Worm (Caenorhabditis elegans) whole organism, early embryonic: ENCODE measurements around the gene ZK1290.1.

Experiments
- B0310.2 ChIP-seq: sonication (generic microtip); optimal IDR thresholded peaks from 2 replicates; lab custom pipeline; 2016; ENCODE audit warnings: mild to moderate bottlenecking, missing genetic modification characterization, missing compliant biosample characterization
- F13C5.2 ChIP-seq: sonication (generic microtip); optimal IDR thresholded peaks from 2 replicates; lab custom pipeline; 2017; ENCODE audit warnings: mild to moderate bottlenecking, missing genetic modification characterization, inconsistent platforms, missing compliant biosample characterization
- aly-1 ChIP-seq: sonication (generic microtip); optimal IDR thresholded peaks from 2 replicates; lab custom pipeline; 2016; ENCODE audit warnings: missing genetic modification characterization, missing compliant biosample characterization
- ama-1 ChIP-seq: fragments of 150-350 bp; optimal IDR thresholded peaks from 2 replicates; lab custom pipeline; 2014
- ceh-13 ChIP-seq: fragments of 200-800 bp; sonication (Bioruptor generic); optimal IDR thresholded peaks from 2 replicates; lab custom pipeline; 2018; ENCODE audit warnings: mild to moderate bottlenecking, missing genetic modification characterization, missing compliant biosample characterization
- ceh-36 ChIP-seq: sonication (generic microtip); optimal IDR thresholded peaks from 2 replicates; lab custom pipeline; 2016; ENCODE audit warnings: missing genetic modification characterization, inconsistent platforms, missing compliant biosample characterization
- ets-7 ChIP-seq: sonication (generic microtip); optimal IDR thresholded peaks from 2 replicates; lab custom pipeline; 2016; ENCODE audit warnings: missing genotype, missing genetic modification characterization, missing compliant biosample characterization
- flt-1 ChIP-seq: fragments of 200-800 bp; sonication (Bioruptor generic); IDR thresholded peaks from 2 replicates; pipeline ENCODE4 v1.3.6; 2022; ENCODE audit warnings: missing genetic modification characterization, missing compliant biosample characterization
- hmbx-1 ChIP-seq: sonication (generic microtip); optimal IDR thresholded peaks from 2 replicates; lab custom pipeline; 2016; ENCODE audit warnings: mild to moderate bottlenecking, missing genetic modification characterization, missing compliant biosample characterization
- hmg-4 ChIP-seq: fragments of 200-800 bp; sonication (Bioruptor generic); optimal IDR thresholded peaks from 2 replicates; lab custom pipeline; 2018; ENCODE audit warnings: mild to moderate bottlenecking, missing genetic modification characterization, missing compliant biosample characterization
- hnd-1 ChIP-seq: sonication (generic microtip); optimal IDR thresholded peaks from 2 replicates; lab custom pipeline; 2016; ENCODE audit warnings: missing genetic modification characterization, missing compliant biosample characterization
- pes-1 ChIP-seq: fragments of 200-800 bp; sonication (Bioruptor generic); IDR thresholded peaks from 2 replicates; pipeline ENCODE4 v1.3.6; 2022; ENCODE audit warnings: missing genetic modification reagents, missing genetic modification characterization, missing compliant biosample characterization
- scrt-1 ChIP-seq: fragments of 200-800 bp; sonication (Bioruptor generic); IDR thresholded peaks from 2 replicates; pipeline ENCODE4 v1.3.6; 2022; ENCODE audit warnings: missing genetic modification characterization, missing compliant biosample characterization
- sea-1 ChIP-seq: fragments of 200-800 bp; sonication (Bioruptor generic); conservative IDR thresholded peaks from 2 replicates; pipeline ENCODE4 v1.3.6; 2022; ENCODE audit warnings: missing genetic modification characterization, missing compliant biosample characterization
- tbx-11 ChIP-seq: fragments of 200-800 bp; sonication (Bioruptor generic); IDR thresholded peaks from 2 replicates; pipeline ENCODE4 v1.3.6; 2022; ENCODE audit warnings: missing genetic modification characterization, missing compliant biosample characterization
- tbx-37 ChIP-seq: fragments of 200-800 bp; sonication (Bioruptor generic); conservative IDR thresholded peaks from 2 replicates; pipeline ENCODE4 v1.3.6; 2022; ENCODE audit warnings: missing genetic modification reagents, missing genetic modification characterization, missing compliant biosample characterization
- tra-4 ChIP-seq: sonication (generic microtip); optimal IDR thresholded peaks from 2 replicates; lab custom pipeline; 2017; ENCODE audit warnings: missing genetic modification characterization, missing compliant biosample characterization

ZK1290.1 gene

DNA sequence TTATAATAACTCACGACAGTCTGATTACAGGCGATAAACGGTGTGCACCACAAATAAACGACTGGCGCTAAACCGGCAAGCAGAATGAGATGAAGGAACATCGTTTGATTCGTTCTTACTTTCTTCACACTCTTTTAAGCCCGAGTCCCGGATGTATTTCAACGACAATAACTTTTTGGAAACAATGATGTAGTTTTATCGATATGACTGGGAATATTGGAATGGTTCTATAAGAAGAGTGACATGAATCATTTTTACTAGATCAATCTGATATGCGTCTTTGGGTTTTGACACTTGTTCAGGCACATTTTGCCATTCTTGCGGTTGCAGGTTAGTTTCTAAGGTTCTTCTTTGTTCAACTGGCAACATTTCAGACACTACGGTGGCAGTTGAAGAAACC, at the start of gene ZK1290.1, which contains the start of gene ZK1290.11:
Gene ZK1290.1, plus strand, starts transcription at position 271 of the 400 bp plus-strand sequence.
Gene ZK1290.11, minus strand, starts transcription at position 101 of the 400 bp plus-strand sequence.
- TF ChIP-seq aly-1 (tag; lab: Kevin White, UChicago) = no peak

DNA sequence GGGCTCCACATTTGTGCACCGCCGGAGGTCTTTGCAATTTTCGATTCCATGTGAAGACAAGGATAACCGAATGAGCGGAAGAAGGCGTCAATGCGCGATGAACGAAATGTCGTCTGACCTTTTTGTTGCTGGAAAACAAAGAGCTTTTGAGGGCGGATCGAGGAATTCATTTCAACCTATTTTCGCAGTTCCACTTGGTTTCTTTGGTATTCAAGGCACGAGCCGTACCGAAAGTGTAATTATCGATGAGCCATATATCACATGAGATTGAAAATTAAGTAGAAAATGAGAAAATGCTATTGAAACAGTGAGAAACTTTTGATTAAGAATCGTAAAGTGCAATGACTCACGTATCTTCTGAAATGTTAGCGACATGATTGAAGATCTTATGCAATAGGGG, 42.3 kb upstream of the ZK1290.1 start, which contains the start of gene glb-9:
Gene glb-9, minus strand, starts transcription at position 101 of the 400 bp plus-strand sequence.
- TF ChIP-seq hmg-4 = no peak

DNA sequence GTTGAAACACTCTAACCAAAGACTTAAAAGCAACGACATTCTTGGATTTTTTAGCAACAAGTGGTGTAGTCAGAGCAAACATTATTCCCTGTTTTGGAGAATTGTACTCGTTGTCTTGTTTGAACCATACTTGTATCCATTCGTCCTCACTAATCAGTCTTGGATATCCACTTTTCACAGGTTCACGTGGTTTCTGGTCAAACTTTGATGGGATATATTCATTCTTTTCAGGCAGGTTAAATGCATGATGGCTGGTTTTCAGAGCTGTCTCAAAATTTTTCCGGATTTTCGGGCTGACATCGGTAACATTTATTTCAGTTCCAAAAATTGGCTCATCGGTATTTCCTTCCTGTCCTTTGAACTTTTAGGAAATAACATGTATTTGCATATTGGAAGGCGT, 40.1 kb upstream of the ZK1290.1 start:
- TF ChIP-seq tbx-11 (GFP tag; lab: Robert Waterston, UW) (no peak), ets-7 (tag; lab: Kevin White, UChicago) (no peak), ama-1 (lab: Kevin White, UChicago) (no peak), aly-1 (tag; lab: Kevin White, UChicago) (no peak), tra-4 (tag; lab: Kevin White, UChicago) (no peak), ceh-36 (tag; lab: Kevin White, UChicago) (no peak), hmbx-1 (tag; lab: Kevin White, UChicago) (no peak), hmg-4 (no peak), B0310.2 (tag; lab: Kevin White, UChicago) (no peak), hnd-1 (tag; lab: Kevin White, UChicago) (no peak)

DNA sequence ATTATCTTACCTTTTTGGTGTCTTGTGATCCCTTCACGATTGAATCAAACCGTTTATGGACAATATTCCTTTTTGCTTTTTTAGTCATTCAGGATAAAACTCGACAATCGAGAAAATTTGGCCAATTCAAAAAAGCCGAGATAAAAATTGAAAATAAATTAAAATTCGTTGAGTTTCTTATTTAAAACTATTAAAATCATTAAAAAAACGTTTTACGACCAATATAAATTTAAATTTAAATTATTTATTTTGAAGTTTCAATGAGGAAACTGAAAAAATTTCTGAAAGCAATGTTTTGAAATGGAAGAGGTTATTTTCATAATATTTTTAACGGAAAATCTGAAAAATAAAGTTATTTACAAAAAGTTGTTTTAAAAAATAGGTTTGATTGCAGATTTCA, 38.3 kb upstream of the ZK1290.1 start, which contains the start of gene ZK1290.15:
Gene ZK1290.15, plus strand, starts transcription at position 301 of the 400 bp plus-strand sequence.
- no peak for TF ChIP-seq hmg-4
- no peak for TF ChIP-seq tbx-11 (GFP tag; lab: Robert Waterston, UW)
- TF ChIP-seq ets-7 (tag; lab: Kevin White, UChicago) = no peak

DNA sequence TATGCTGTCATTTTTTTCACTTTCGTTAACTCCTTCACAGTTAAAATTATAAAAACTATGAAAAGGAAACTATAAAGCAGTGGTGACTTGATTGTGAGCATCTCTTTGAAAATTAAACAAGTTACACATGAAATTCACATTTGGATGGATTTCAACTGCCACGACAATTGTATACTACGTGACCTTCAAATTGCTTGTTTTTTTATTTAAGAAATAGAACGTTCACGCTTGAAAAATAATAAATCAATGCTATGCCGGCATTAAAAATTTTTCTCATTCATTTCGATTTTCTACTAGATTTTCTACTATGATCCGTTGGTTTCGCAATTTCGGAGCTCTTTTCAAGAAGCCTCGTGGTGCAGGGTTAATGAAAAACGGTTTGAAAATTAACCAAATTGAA, 36.1 kb upstream of the ZK1290.1 start, which contains the start of the genes ZK1290.7 and rnh-1.1:
Gene ZK1290.7, minus strand, starts transcription at position 101 of the 400 bp plus-strand sequence.
Gene rnh-1.1, plus strand, starts transcription at position 281 of the 400 bp plus-strand sequence.
- TF ChIP-seq pes-1 (GFP tag; lab: Robert Waterston, UW) = no peak
- TF ChIP-seq tbx-37 (GFP tag; lab: Robert Waterston, UW) = no peak
- TF ChIP-seq aly-1 (tag; lab: Kevin White, UChicago) = no peak
- no peak for TF ChIP-seq B0310.2 (tag; lab: Kevin White, UChicago)
- no peak for TF ChIP-seq ets-7 (tag; lab: Kevin White, UChicago)
- TF ChIP-seq tra-4 (tag; lab: Kevin White, UChicago) = no peak
- no peak for TF ChIP-seq F13C5.2 (tag; lab: Kevin White, UChicago)
- TF ChIP-seq flt-1 (GFP tag; lab: Robert Waterston, UW) = no peak
- no peak for TF ChIP-seq ceh-13 (GFP tag; lab: Kevin White, UChicago)
- TF ChIP-seq hmg-4 = no peak
- no peak for TF ChIP-seq scrt-1 (GFP tag; lab: Robert Waterston, UW)
- no peak for TF ChIP-seq tbx-11 (GFP tag; lab: Robert Waterston, UW)
- TF ChIP-seq ceh-36 (tag; lab: Kevin White, UChicago) = no peak
- TF ChIP-seq ama-1 (lab: Kevin White, UChicago) = no peak
- no peak for TF ChIP-seq sea-1
- no peak for TF ChIP-seq hnd-1 (tag; lab: Kevin White, UChicago)
- TF ChIP-seq hmbx-1 (tag; lab: Kevin White, UChicago) = no peak

DNA sequence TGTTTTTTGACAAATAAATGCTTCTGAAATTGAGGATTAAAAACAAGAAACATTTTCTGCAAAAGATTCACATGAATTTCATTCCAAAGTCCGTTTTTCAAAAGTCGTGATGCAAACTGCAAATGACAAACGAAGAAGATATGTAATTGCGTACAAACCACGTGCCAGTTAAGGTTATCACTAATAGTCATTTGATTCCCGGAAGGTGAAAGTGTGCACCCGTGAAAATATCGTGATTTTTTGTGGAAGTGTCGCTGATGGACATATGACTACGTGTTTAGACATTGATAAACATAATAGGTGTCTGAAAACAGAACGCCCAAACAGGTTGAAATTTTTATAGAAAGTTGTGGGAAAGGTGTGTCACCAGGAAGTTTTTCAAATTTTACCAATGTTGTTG, 33.4 kb upstream of the ZK1290.1 start:
- TF ChIP-seq pes-1 (GFP tag; lab: Robert Waterston, UW) (no peak), tbx-37 (GFP tag; lab: Robert Waterston, UW) (no peak), tra-4 (tag; lab: Kevin White, UChicago) (no peak), B0310.2 (tag; lab: Kevin White, UChicago) (no peak), scrt-1 (GFP tag; lab: Robert Waterston, UW) (no peak), ama-1 (lab: Kevin White, UChicago) (no peak)

DNA sequence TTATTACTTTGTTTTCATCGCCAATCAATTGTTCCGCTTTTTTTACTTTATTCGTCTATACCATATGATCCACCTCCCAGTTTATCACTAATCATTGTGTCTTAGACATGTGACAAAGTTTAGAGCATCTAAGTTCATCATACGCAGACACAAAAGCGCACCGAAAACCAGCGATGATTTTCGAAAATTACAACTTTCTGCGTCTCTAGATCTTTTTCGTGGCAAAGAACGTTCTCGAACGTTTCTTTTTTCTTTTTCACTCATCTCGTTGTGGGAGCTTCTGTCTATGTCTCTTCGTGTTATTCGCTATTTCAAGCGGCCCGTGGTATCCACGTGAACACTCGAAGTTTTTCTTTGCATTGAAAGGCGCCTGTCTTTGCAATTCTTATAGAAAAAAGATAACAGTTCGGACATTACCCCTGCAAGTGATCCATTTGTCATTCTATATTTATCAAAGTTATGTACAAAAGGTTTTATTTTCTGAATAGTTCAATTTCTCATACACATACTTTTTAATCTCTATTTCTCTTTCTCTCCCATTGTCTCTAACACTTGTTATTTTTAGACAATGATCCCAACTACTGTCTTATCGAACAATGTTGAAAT, 32.4 kb upstream of the ZK1290.1 start, which contains the start of gene ZK1290.5:
Gene ZK1290.5, plus strand, starts transcription at position 566 of the 606 bp plus-strand sequence.
- TF ChIP-seq tbx-37 (GFP tag; lab: Robert Waterston, UW) (no peak), tra-4 (tag; lab: Kevin White, UChicago) (no peak), pes-1 (GFP tag; lab: Robert Waterston, UW) (no peak)

DNA sequence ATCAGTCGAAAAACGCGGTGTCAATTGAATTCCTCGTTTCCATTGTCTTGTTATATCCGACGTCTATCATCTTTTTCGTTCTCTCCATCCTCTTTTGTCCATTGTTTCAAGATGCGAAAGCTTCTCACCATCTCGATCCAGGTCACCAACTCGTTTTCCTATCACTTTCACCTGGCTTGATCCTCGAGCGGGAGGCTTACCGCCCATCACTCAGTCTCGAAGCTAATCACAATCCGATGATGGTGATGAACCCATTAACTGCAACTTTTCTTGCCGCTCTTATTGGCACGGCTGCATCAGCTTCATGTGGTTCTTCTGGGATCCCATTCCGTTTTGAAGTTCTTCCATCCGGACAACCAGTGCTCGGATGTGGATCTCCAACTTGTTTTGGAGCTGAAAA, 30.6 kb upstream of the ZK1290.1 start, which contains the start of gene wrt-1:
Gene wrt-1, plus strand, starts transcription at position 53 of the 400 bp plus-strand sequence.
- TF ChIP-seq B0310.2 (tag; lab: Kevin White, UChicago) (no peak), hnd-1 (tag; lab: Kevin White, UChicago) (no peak), aly-1 (tag; lab: Kevin White, UChicago) (no peak), tbx-11 (GFP tag; lab: Robert Waterston, UW) (no peak)

DNA sequence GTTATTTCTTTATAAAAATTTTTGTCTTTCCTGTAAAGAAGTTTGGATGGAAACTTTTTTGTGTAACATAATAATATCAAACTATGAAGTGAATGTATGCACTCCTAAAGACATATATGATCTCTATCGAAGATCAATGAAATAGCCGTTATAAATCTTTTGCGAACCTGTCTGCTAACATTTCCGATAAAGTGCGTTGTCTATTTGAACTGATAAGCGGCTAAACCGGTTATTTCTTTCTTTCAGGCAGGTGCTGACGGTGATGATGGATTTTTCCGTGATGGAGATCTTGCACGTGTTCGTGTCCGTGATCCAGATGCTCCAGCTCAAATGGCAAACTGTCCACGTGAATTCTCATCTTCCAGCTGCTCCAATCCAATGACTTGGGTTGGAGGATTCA, 30.1 kb upstream of the ZK1290.1 start:
- no peak for TF ChIP-seq pes-1 (GFP tag; lab: Robert Waterston, UW)
- no peak for TF ChIP-seq F13C5.2 (tag; lab: Kevin White, UChicago)
- TF ChIP-seq ama-1 (lab: Kevin White, UChicago) = no peak
- TF ChIP-seq scrt-1 (GFP tag; lab: Robert Waterston, UW) = no peak
- no peak for TF ChIP-seq hmbx-1 (tag; lab: Kevin White, UChicago)
- no peak for TF ChIP-seq ets-7 (tag; lab: Kevin White, UChicago)
- TF ChIP-seq ceh-13 (GFP tag; lab: Kevin White, UChicago) = no peak
- no peak for TF ChIP-seq tbx-11 (GFP tag; lab: Robert Waterston, UW)
- TF ChIP-seq aly-1 (tag; lab: Kevin White, UChicago) = no peak
- no peak for TF ChIP-seq flt-1 (GFP tag; lab: Robert Waterston, UW)
- TF ChIP-seq tbx-37 (GFP tag; lab: Robert Waterston, UW) = no peak
- TF ChIP-seq ceh-36 (tag; lab: Kevin White, UChicago) = no peak
- no peak for TF ChIP-seq tra-4 (tag; lab: Kevin White, UChicago)
- no peak for TF ChIP-seq hnd-1 (tag; lab: Kevin White, UChicago)
- TF ChIP-seq sea-1 = no peak
